Worm (Caenorhabditis elegans): ENCODE data around the gene pir-1.

ce11 chrII:9137803-9138202, 39.3 kb upstream of the pir-1 start, which contains the start of gene C16D2.3:
- no peak for TF ChIP-seq lin-13 (tag; optimal IDR thresholded peaks at IDR 0.05)
- no peak for TF ChIP-seq nhr-28 (tag; optimal IDR thresholded peaks at IDR 0.05)
- no peak for TF ChIP-seq unc-39 (tag; optimal IDR thresholded peaks at IDR 0.05)
- TF ChIP-seq elt-1 (tag; optimal IDR thresholded peaks at IDR 0.05; ENCODE audit: borderline replicate concordance, insufficient read depth), result no peak
- TF ChIP-seq nhr-237 (tag; optimal IDR thresholded peaks at IDR 0.05), result no peak
- no peak for TF ChIP-seq lin-32 (GFP tag; optimal IDR thresholded peaks at IDR 0.05)
- no peak for TF ChIP-seq lsy-2 (tag; optimal IDR thresholded peaks at IDR 0.05)
- TF ChIP-seq hlh-1 (tag; optimal IDR thresholded peaks at IDR 0.05), result no peak
- TF ChIP-seq cnd-1 (tag; optimal IDR thresholded peaks at IDR 0.05), result no peak
- no peak for TF ChIP-seq zip-8 (tag; optimal IDR thresholded peaks at IDR 0.05)
- TF ChIP-seq mep-1 (tag; optimal IDR thresholded peaks at IDR 0.05), result no peak

Data from whole organism, mixed stage, embryonic.